Worm (Caenorhabditis elegans) whole organism, L4 larva: ENCODE measurements around the gene srlf-12.

Source experiments
- F10B5.3 ChIP-seq: sonication (generic microtip); optimal IDR thresholded peaks from 2 replicates; lab custom pipeline; 2016; ENCODE audit warnings: mild to moderate bottlenecking, missing genetic modification characterization, missing compliant biosample characterization
- T20F7.1 ChIP-seq: fragments of 200-800 bp; sonication (Bioruptor generic); optimal IDR thresholded peaks from 2 replicates; lab custom pipeline; 2018; ENCODE audit warnings: mild to moderate bottlenecking, missing genetic modification characterization, missing compliant biosample characterization
- Y75B8A.6 ChIP-seq: fragments of 200-800 bp; sonication (Bioruptor generic); IDR thresholded peaks from 2 replicates; pipeline ENCODE4 v1.3.6; 2022; ENCODE audit warnings: missing genetic modification reagents, missing genetic modification characterization, missing compliant biosample characterization
- ZK546.5 ChIP-seq, 2 experiments: sonication (generic microtip); optimal IDR thresholded peaks; 2 replicates each; lab custom pipeline; 2017; ENCODE audit warnings: missing biosample characterization in 2 of 2, missing genetic modification characterization in 2 of 2
- ceh-20 ChIP-seq: fragments of 200-800 bp; sonication (Bioruptor generic); IDR thresholded peaks from 2 replicates; pipeline ENCODE4 v1.3.6; 2022; ENCODE audit warnings: missing genetic modification reagents, missing genetic modification characterization, missing compliant biosample characterization
- ceh-32 ChIP-seq: sonication (generic microtip); optimal IDR thresholded peaks from 2 replicates; lab custom pipeline; 2016; ENCODE audit warnings: mild to moderate bottlenecking, missing genetic modification characterization, missing compliant biosample characterization; ENCODE audit not compliant: poor library complexity
- ceh-44 ChIP-seq: fragments of 200-800 bp; sonication (Bioruptor generic); IDR thresholded peaks from 2 replicates; pipeline ENCODE4 v1.3.6; 2022; ENCODE audit warnings: missing genetic modification reagents, missing genetic modification characterization, missing compliant biosample characterization
- ceh-62 ChIP-seq: sonication (generic microtip); optimal IDR thresholded peaks from 2 replicates; lab custom pipeline; 2017; ENCODE audit warnings: missing biosample characterization, missing genetic modification characterization
- cey-2 ChIP-seq: sonication (generic microtip); optimal IDR thresholded peaks from 3 replicates; lab custom pipeline; 2017; ENCODE audit warnings: missing genetic modification characterization, mild to moderate bottlenecking, missing compliant biosample characterization, antibody characterized with exemption, borderline replicate concordance; ENCODE audit not compliant: insufficient read depth
- daf-12 ChIP-seq: fragments of 150-350 bp; optimal IDR thresholded peaks from 2 replicates; lab custom pipeline; 2014; ENCODE audit warnings: missing biosample characterization, missing genetic modification reagents, missing genetic modification characterization
- daf-19 ChIP-seq: fragments of 200-800 bp; sonication (Bioruptor generic); conservative IDR thresholded peaks from 2 replicates; pipeline ENCODE4 v1.3.6; 2022; ENCODE audit warnings: missing genetic modification characterization, missing compliant biosample characterization
- daf-8 ChIP-seq: fragments of 200-800 bp; sonication (Bioruptor generic); IDR thresholded peaks from 2 replicates; pipeline ENCODE4 v1.3.6; 2022; ENCODE audit warnings: missing genetic modification characterization, missing compliant biosample characterization
- dmd-8 ChIP-seq: fragments of 200-800 bp; sonication (Bioruptor generic); IDR thresholded peaks from 2 replicates; pipeline ENCODE4 v1.3.6; 2022; ENCODE audit warnings: missing genetic modification characterization, missing compliant biosample characterization
- dpl-1 ChIP-seq: fragments of 150-350 bp; optimal IDR thresholded peaks from 2 replicates; lab custom pipeline; 2014; ENCODE audit warnings: missing biosample characterization, missing genetic modification reagents, missing genetic modification characterization
- dve-1 ChIP-seq: sonication (generic microtip); optimal IDR thresholded peaks from 2 replicates; lab custom pipeline; 2017; ENCODE audit warnings: antibody characterized with exemption, mild to moderate bottlenecking, missing genetic modification characterization, missing compliant biosample characterization; ENCODE audit not compliant: insufficient read depth
- egl-27 ChIP-seq: sonication (generic microtip); optimal IDR thresholded peaks from 3 replicates; lab custom pipeline; 2017; ENCODE audit warnings: missing biosample characterization, missing genetic modification reagents, missing genetic modification characterization
- fos-1 ChIP-seq: fragments of 150-350 bp; optimal IDR thresholded peaks from 2 replicates; lab custom pipeline; 2014; ENCODE audit warnings: missing biosample characterization, missing genetic modification characterization
- gei-8 ChIP-seq: fragments of 200-800 bp; sonication (Bioruptor generic); optimal IDR thresholded peaks from 2 replicates; lab custom pipeline; 2018; ENCODE audit warnings: mild to moderate bottlenecking, missing genetic modification characterization, missing compliant biosample characterization
- hif-1 ChIP-seq, 2 experiments: sonication (generic microtip); optimal IDR thresholded peaks; 2 replicates each; lab custom pipeline; 2016 to 2017; ENCODE audit warnings: missing compliant biosample characterization in 2 of 2, missing genetic modification characterization in 2 of 2, missing genetic modification reagents in 2 of 2, missing genotype in 2 of 2, mild to moderate bottlenecking in 1 of 2
- jun-1 ChIP-seq: fragments of 150-350 bp; optimal IDR thresholded peaks from 2 replicates; lab custom pipeline; 2014; ENCODE audit warnings: missing biosample characterization, missing genetic modification reagents, missing genetic modification characterization
- lin-13 ChIP-seq: fragments of 150-350 bp; optimal IDR thresholded peaks from 2 replicates; lab custom pipeline; 2014; ENCODE audit warnings: missing biosample characterization, missing genetic modification reagents, missing genetic modification characterization
- lin-15B ChIP-seq: fragments of 150-350 bp; sonication (generic microtip); optimal IDR thresholded peaks from 3 replicates; lab custom pipeline; 2014; ENCODE audit warnings: missing biosample characterization, missing genetic modification characterization
- lin-29 ChIP-seq: fragments of 200-800 bp; sonication (Bioruptor generic); IDR thresholded peaks from 2 replicates; pipeline ENCODE4 v1.3.6; 2022; ENCODE audit warnings: missing genetic modification reagents, missing genetic modification characterization, missing compliant biosample characterization
- madf-9 ChIP-seq: fragments of 200-800 bp; sonication (Bioruptor generic); conservative IDR thresholded peaks from 2 replicates; pipeline ENCODE4 v1.3.6; 2022; ENCODE audit warnings: missing genetic modification reagents, missing genetic modification characterization, missing compliant biosample characterization
- mes-2 ChIP-seq: sonication (generic microtip); optimal IDR thresholded peaks from 2 replicates; lab custom pipeline; 2016; ENCODE audit warnings: missing genotype, mild to moderate bottlenecking, missing genetic modification characterization, missing compliant biosample characterization; ENCODE audit not compliant: poor library complexity, severe bottlenecking
- mxl-2 ChIP-seq: fragments of 200-800 bp; sonication (Bioruptor generic); conservative IDR thresholded peaks from 2 replicates; pipeline ENCODE4 v1.3.6; 2022; ENCODE audit warnings: missing genetic modification reagents, missing genetic modification characterization, missing compliant biosample characterization
- mxl-3 ChIP-seq: fragments of 200-800 bp; sonication (Bioruptor generic); optimal IDR thresholded peaks from 2 replicates; lab custom pipeline; 2018; ENCODE audit warnings: mild to moderate bottlenecking, missing genetic modification characterization, missing compliant biosample characterization
- nhr-10 ChIP-seq: fragments of 150-350 bp; optimal IDR thresholded peaks from 2 replicates; lab custom pipeline; 2014; ENCODE audit warnings: missing biosample characterization, missing genetic modification characterization
- nhr-102 ChIP-seq: sonication (generic microtip); optimal IDR thresholded peaks from 2 replicates; lab custom pipeline; 2016; ENCODE audit warnings: mild to moderate bottlenecking, missing genetic modification characterization, moderate library complexity, missing compliant biosample characterization
- nhr-11 ChIP-seq: fragments of 150-350 bp; optimal IDR thresholded peaks from 2 replicates; lab custom pipeline; 2014; ENCODE audit warnings: missing biosample characterization, missing genetic modification characterization
- nhr-237 ChIP-seq: sonication (generic microtip); optimal IDR thresholded peaks from 2 replicates; lab custom pipeline; 2017; ENCODE audit warnings: missing biosample characterization, missing genetic modification characterization
- nhr-28 ChIP-seq: fragments of 150-350 bp; optimal IDR thresholded peaks from 2 replicates; lab custom pipeline; 2014; ENCODE audit warnings: missing biosample characterization, missing genetic modification characterization
- nhr-42 ChIP-seq: fragments of 200-800 bp; sonication (Bioruptor generic); IDR thresholded peaks from 2 replicates; pipeline ENCODE4 v1.3.6; 2022; ENCODE audit warnings: missing genetic modification characterization, missing compliant biosample characterization
- pha-4 ChIP-seq, 2 experiments: fragments of 150-350 bp in 1 of 2; fragments of 200-800 bp in 1 of 2; sonication (Bioruptor generic) in 1 of 2; IDR thresholded peaks in 1 of 2; optimal IDR thresholded peaks in 1 of 2; 2 replicates each; pipeline versions ENCODE4 v1.3.6 to Lab custom; 2014 to 2022; ENCODE audit warnings: missing genetic modification characterization in 2 of 2, missing genetic modification reagents in 2 of 2, missing biosample characterization in 1 of 2, missing compliant biosample characterization in 1 of 2
- php-3 ChIP-seq: fragments of 200-800 bp; sonication (Bioruptor generic); IDR thresholded peaks from 2 replicates; pipeline ENCODE4 v1.3.6; 2022; ENCODE audit warnings: missing genetic modification reagents, missing genetic modification characterization, missing compliant biosample characterization
- pqm-1 ChIP-seq: sonication (generic microtip); optimal IDR thresholded peaks from 2 replicates; lab custom pipeline; 2017; ENCODE audit warnings: missing biosample characterization, missing genetic modification characterization
- set-16 ChIP-seq: fragments of 200-800 bp; sonication (Bioruptor generic); IDR thresholded peaks from 2 replicates; pipeline ENCODE4 v1.3.6; 2022; ENCODE audit warnings: missing genetic modification reagents, missing genetic modification characterization, missing compliant biosample characterization
- spr-1 ChIP-seq: sonication (generic microtip); optimal IDR thresholded peaks from 2 replicates; lab custom pipeline; 2016; ENCODE audit warnings: mild to moderate bottlenecking, missing genetic modification characterization, missing compliant biosample characterization
- spr-3 ChIP-seq: fragments of 200-800 bp; sonication (Bioruptor generic); optimal IDR thresholded peaks from 2 replicates; lab custom pipeline; 2018; ENCODE audit warnings: mild to moderate bottlenecking, missing genetic modification characterization, missing compliant biosample characterization
- tag-97 ChIP-seq: fragments of 200-800 bp; sonication (Bioruptor generic); IDR thresholded peaks from 2 replicates; pipeline ENCODE4 v1.3.6; 2022; ENCODE audit warnings: missing genetic modification characterization, missing compliant biosample characterization
- unc-39 ChIP-seq: sonication (generic microtip); optimal IDR thresholded peaks from 2 replicates; lab custom pipeline; 2017; ENCODE audit warnings: missing biosample characterization, missing genetic modification characterization
- vab-7 ChIP-seq: fragments of 200-800 bp; sonication (Bioruptor generic); IDR thresholded peaks from 2 replicates; pipeline ENCODE4 v1.3.6; 2022; ENCODE audit warnings: missing genetic modification reagents, missing genetic modification characterization, missing compliant biosample characterization
- zfp-3 ChIP-seq: fragments of 200-800 bp; sonication (Bioruptor generic); conservative IDR thresholded peaks from 2 replicates; pipeline ENCODE4 v1.3.6; 2022; ENCODE audit warnings: missing genetic modification reagents, missing genetic modification characterization, missing compliant biosample characterization
- zip-11 ChIP-seq: fragments of 200-800 bp; sonication (Bioruptor generic); IDR thresholded peaks from 2 replicates; pipeline ENCODE4 v1.3.6; 2022; ENCODE audit warnings: missing genetic modification characterization, missing compliant biosample characterization

srlf-12 gene

DNA sequence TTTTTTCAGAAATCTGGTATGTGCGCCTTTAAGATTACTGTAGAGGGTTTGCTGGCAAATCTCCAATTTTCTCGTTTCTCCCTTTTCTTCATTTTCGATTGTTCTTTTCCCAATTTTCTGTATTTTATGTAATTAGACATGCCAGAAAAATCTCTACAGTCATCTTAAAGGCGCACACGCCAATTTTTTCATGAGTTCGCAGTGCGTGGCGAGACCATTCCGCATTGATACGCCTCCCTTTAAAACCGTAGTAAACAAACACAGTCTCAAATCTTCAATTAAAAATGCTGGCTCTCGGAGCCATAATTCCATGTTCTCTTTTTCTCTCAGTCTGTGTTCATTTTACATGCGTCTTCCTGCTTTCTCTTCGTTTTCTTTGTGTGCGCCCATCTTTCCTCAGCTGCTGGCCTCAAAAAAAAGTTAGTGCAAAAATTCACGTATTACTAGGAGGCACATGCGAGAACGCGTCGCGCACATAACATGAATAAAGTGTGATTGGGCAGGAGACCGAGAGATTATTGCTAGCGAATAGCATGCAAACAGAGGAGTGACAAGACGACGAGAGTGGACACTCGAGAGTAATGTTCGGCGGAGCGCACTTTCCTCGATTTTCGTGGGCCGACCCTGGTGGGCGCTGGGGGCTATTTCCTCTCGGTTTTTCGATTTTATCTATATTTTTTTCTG lies 27.1 kb upstream of the srlf-12 start (continued):
- TF ChIP-seq daf-8 (GFP tag; lab: Robert Waterston, UW) = no peak
- TF ChIP-seq zip-11 (GFP tag; lab: Robert Waterston, UW) = no peak
- TF ChIP-seq nhr-28 (tag; lab: Kevin White, UChicago) = peak; percentile 76
- peak; percentile 35 for TF ChIP-seq spr-3 (GFP tag; lab: Kevin White, UChicago)
- TF ChIP-seq jun-1 = no peak
- no peak for TF ChIP-seq gei-8 (GFP tag; lab: Kevin White, UChicago)
- no peak for TF ChIP-seq madf-9 (GFP tag; lab: Robert Waterston, UW)
- no peak for TF ChIP-seq ceh-32
- no peak for TF ChIP-seq egl-27
- TF ChIP-seq tag-97 (GFP tag; lab: Robert Waterston, UW) = no peak
- TF ChIP-seq ceh-44 (GFP tag; lab: Robert Waterston, UW) = 0 out of 2 replicates have a peak, but pooled peaks have one; percentile 4
- peak; percentile 58 for TF ChIP-seq dpl-1 (GFP tag; lab: Kevin White, UChicago)
- peak; percentile 42; the same call in 1 of the 2 replicates for TF ChIP-seq nhr-42 (GFP tag; lab: Robert Waterston, UW)
- TF ChIP-seq vab-7 (GFP tag; lab: Robert Waterston, UW) = peak; percentile 39; the same call in 1 of the 2 replicates
- TF ChIP-seq dmd-8 (GFP tag; lab: Robert Waterston, UW) = no peak
- TF ChIP-seq nhr-11 = peak; percentile 77
- TF ChIP-seq lin-29 (GFP tag; lab: Robert Waterston, UW) = no peak
- TF ChIP-seq spr-1 (tag; lab: Kevin White, UChicago) = no peak
- no peak for TF ChIP-seq pha-4 (GFP tag; IDR thresholded peaks at IDR 0.05; lab: Robert Waterston, UW)
- TF ChIP-seq pha-4 (tag; optimal IDR thresholded peaks at IDR 0.05; lab: Kevin White, UChicago) = peak; percentile 74
- TF ChIP-seq fos-1 (tag; lab: Kevin White, UChicago) = no peak
- no peak for TF ChIP-seq unc-39 (tag; lab: Kevin White, UChicago)
- peak; percentile 53; the same call in 1 of the 2 replicates for TF ChIP-seq ceh-20 (GFP tag; lab: Robert Waterston, UW)
- no peak for TF ChIP-seq nhr-102 (tag; lab: Kevin White, UChicago)
- TF ChIP-seq ZK546.5 (tag; optimal IDR thresholded peaks at IDR 0.05; lab: Kevin White, UChicago) = no peak
- TF ChIP-seq daf-12 = no peak
- TF ChIP-seq dve-1 (tag; lab: Kevin White, UChicago) = peak; percentile 76
- TF ChIP-seq hif-1 (tag; optimal IDR thresholded peaks at IDR 0.05; lab: Kevin White, UChicago) = peak; percentile 89 to 99
- TF ChIP-seq F10B5.3 (tag; lab: Kevin White, UChicago) = no peak
- TF ChIP-seq Y75B8A.6 (GFP tag; lab: Robert Waterston, UW) = no peak
- TF ChIP-seq ceh-62 (tag; lab: Kevin White, UChicago) = no peak
- no peak for TF ChIP-seq zfp-3 (GFP tag; lab: Robert Waterston, UW)
- no peak for TF ChIP-seq php-3 (GFP tag; lab: Robert Waterston, UW)
- TF ChIP-seq mes-2 (tag; lab: Kevin White, UChicago) = peak; percentile 66
- TF ChIP-seq, all 104 proteins: peak for 40

DNA sequence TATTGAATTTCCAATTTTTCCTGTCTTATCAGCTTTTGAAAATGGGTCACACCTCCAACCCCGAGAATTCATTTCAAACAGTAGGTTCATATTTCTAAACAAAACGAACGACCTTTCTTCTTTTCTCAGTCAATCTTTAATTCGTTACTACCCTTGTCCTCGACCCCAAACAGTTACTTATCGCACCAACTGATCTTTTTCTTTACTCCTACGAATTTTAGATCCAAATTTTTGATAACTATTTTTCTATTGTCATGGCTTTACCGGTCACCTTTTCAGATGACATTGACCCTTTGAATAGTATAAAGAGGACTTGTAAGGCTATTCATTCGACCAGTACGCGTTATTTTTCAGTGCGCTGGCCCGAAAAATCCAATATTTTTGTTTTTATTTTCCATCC lies 24.2 kb upstream of the srlf-12 start:
- TF ChIP-seq dve-1 (tag; lab: Kevin White, UChicago) = no peak
- TF ChIP-seq mxl-2 (GFP tag; lab: Robert Waterston, UW) = no peak
- TF ChIP-seq ceh-32 = no peak
- no peak for TF ChIP-seq cey-2 (tag; lab: Kevin White, UChicago)
- no peak for TF ChIP-seq pqm-1 (tag; lab: Kevin White, UChicago)
- no peak for TF ChIP-seq nhr-237 (tag; lab: Kevin White, UChicago)
- TF ChIP-seq nhr-10 (tag; lab: Kevin White, UChicago) = no peak
- no peak for TF ChIP-seq set-16 (GFP tag; lab: Robert Waterston, UW)
- no peak for TF ChIP-seq lin-13
- no peak for TF ChIP-seq nhr-28 (tag; lab: Kevin White, UChicago)
- no peak for TF ChIP-seq daf-19
- no peak for TF ChIP-seq T20F7.1 (GFP tag; lab: Kevin White, UChicago)
- no peak for TF ChIP-seq mxl-3 (GFP tag; lab: Kevin White, UChicago)
- TF ChIP-seq lin-15B (tag; lab: Kevin White, UChicago) = no peak
- no peak for TF ChIP-seq F10B5.3 (tag; lab: Kevin White, UChicago)
- no peak for TF ChIP-seq nhr-102 (tag; lab: Kevin White, UChicago)
